Worm (Caenorhabditis elegans): ENCODE data around the gene ula-1.

The ula-1 gene

ce11 chrIII:4910956-4911355 lies 9.2 kb downstream of the ula-1 start, which contains the start of gene F26F4.2:
TSS of gene F26F4.2 (plus strand) at chrIII:4911256.
- no peak for TF ChIP-seq T22C8.4 (GFP tag; IDR thresholded peaks at IDR 0.05)
- TF ChIP-seq klf-2 (GFP tag; conservative IDR thresholded peaks at IDR 0.05): no peak
- TF ChIP-seq ztf-29 (GFP tag; IDR thresholded peaks at IDR 0.05): no peak
- no peak for TF ChIP-seq med-1 (GFP tag; optimal IDR thresholded peaks at IDR 0.05; ENCODE audit: insufficient read depth)
- no peak for TF ChIP-seq tab-1 (GFP tag; IDR thresholded peaks at IDR 0.05)
- no peak for TF ChIP-seq ztf-23 (GFP tag; IDR thresholded peaks at IDR 0.05)
- TF ChIP-seq ref-1 (GFP tag; conservative IDR thresholded peaks at IDR 0.05): no peak

ce11 chrIII:4909938-4910337 lies 10.2 kb downstream of the ula-1 start, which contains the start of gene F26F4.12:
TSS of gene F26F4.12 (minus strand) at chrIII:4910038.
- TF ChIP-seq klf-2 (GFP tag; conservative IDR thresholded peaks at IDR 0.05) (no peak), med-1 (GFP tag; optimal IDR thresholded peaks at IDR 0.05; ENCODE audit: insufficient read depth) (no peak), tab-1 (GFP tag; IDR thresholded peaks at IDR 0.05) (no peak), cog-1 (tag; optimal IDR thresholded peaks at IDR 0.05) (no peak), T22C8.4 (GFP tag; IDR thresholded peaks at IDR 0.05) (no peak), ref-1 (GFP tag; conservative IDR thresholded peaks at IDR 0.05) (no peak)

- no peak for TF ChIP-seq ref-1 (GFP tag; conservative IDR thresholded peaks at IDR 0.05)
Measured at ce11 chrIII:4906896-4907295, 13.2 kb downstream of the ula-1 start, which contains the start of gene rom-1. TSS of gene rom-1 (plus strand) at chrIII:4907196.

- no peak for TF ChIP-seq T22C8.4 (GFP tag; IDR thresholded peaks at IDR 0.05)
- TF ChIP-seq klf-2 (GFP tag; conservative IDR thresholded peaks at IDR 0.05): no peak
- no peak for TF ChIP-seq ztf-29 (GFP tag; IDR thresholded peaks at IDR 0.05)
- TF ChIP-seq tab-1 (GFP tag; IDR thresholded peaks at IDR 0.05): no peak
- TF ChIP-seq cog-1 (tag; optimal IDR thresholded peaks at IDR 0.05): no peak
- TF ChIP-seq med-1 (GFP tag; optimal IDR thresholded peaks at IDR 0.05; ENCODE audit: insufficient read depth): no peak
- no peak for TF ChIP-seq flt-1 (GFP tag; IDR thresholded peaks at IDR 0.05)
- TF ChIP-seq ref-1 (GFP tag; conservative IDR thresholded peaks at IDR 0.05): no peak
- TF ChIP-seq ztf-23 (GFP tag; IDR thresholded peaks at IDR 0.05): no peak
Measured at ce11 chrIII:4906365-4906764, 13.8 kb downstream of the ula-1 start.

DNA sequence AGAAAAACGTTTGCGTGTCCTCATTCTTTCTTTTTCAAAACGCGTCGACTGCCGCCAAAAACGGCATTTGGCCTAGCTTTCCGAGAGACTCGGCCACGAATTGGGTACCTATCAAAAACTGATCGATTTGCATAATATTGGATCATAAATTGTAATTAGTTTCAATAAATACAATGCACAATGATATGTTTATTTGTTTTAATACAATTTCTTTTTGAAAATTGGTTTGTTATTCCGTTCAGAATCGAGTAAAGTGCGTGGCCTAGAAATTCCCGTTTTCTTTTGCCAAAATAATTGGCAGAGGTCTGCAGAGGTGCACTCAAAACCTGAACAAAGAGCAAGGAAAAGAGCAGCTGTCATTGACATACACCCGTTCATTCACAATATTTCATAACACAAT lies 14.7 kb downstream of the ula-1 start, which contains the start of gene F26F4.8:
Gene F26F4.8, minus strand, starts transcription at position 69 of the 400 bp plus-strand sequence.
- TF ChIP-seq flt-1 (GFP tag; IDR thresholded peaks at IDR 0.05) (no peak), ref-1 (GFP tag; conservative IDR thresholded peaks at IDR 0.05) (no peak), klf-2 (GFP tag; conservative IDR thresholded peaks at IDR 0.05) (no peak), T22C8.4 (GFP tag; IDR thresholded peaks at IDR 0.05) (no peak), ztf-23 (GFP tag; IDR thresholded peaks at IDR 0.05) (no peak)

ce11 chrIII:4903784-4904183 lies 16.3 kb downstream of the ula-1 start, which contains the start of gene kbp-2:
TSS of gene kbp-2 (minus strand) at chrIII:4903884.
- TF ChIP-seq cog-1 (tag; optimal IDR thresholded peaks at IDR 0.05) (no peak), ref-1 (GFP tag; conservative IDR thresholded peaks at IDR 0.05) (no peak), T22C8.4 (GFP tag; IDR thresholded peaks at IDR 0.05) (no peak)

- no peak for TF ChIP-seq med-1 (GFP tag; optimal IDR thresholded peaks at IDR 0.05; ENCODE audit: insufficient read depth)
- TF ChIP-seq tab-1 (GFP tag; IDR thresholded peaks at IDR 0.05): no peak
- TF ChIP-seq ref-1 (GFP tag; conservative IDR thresholded peaks at IDR 0.05): no peak
- no peak for TF ChIP-seq ztf-23 (GFP tag; IDR thresholded peaks at IDR 0.05)
- no peak for TF ChIP-seq klf-2 (GFP tag; conservative IDR thresholded peaks at IDR 0.05)
- no peak for TF ChIP-seq T22C8.4 (GFP tag; IDR thresholded peaks at IDR 0.05)
- TF ChIP-seq ztf-29 (GFP tag; IDR thresholded peaks at IDR 0.05): no peak
- TF ChIP-seq cog-1 (tag; optimal IDR thresholded peaks at IDR 0.05): no peak
- no peak for TF ChIP-seq flt-1 (GFP tag; IDR thresholded peaks at IDR 0.05)
Measured at ce11 chrIII:4900260-4900659, 19.9 kb downstream of the ula-1 start, which contains the start of gene tag-340. TSS of gene tag-340 (plus strand) at chrIII:4900508.

DNA sequence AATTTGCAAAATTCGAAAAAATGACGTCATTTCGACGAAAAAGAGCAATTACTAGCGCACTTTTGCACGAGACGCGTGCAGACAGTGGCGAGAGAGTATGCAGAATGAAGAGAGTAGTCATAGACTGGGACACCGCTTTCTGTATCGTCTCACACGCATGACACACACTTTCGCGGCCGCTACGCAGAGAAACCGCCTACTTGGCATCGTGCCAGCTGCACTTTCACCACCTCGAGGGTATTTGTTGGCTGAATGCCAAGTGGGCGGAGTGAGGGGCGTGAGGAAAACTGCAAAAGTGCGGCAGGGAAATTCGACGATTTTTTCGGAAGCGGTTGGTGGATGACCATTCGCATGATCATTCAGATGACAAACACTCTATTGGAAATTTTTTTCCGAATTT lies 20.4 kb downstream of the ula-1 start:
- no peak for TF ChIP-seq med-1 (GFP tag; optimal IDR thresholded peaks at IDR 0.05; ENCODE audit: insufficient read depth)
- TF ChIP-seq cog-1 (tag; optimal IDR thresholded peaks at IDR 0.05): peak; percentile 95
- TF ChIP-seq T22C8.4 (GFP tag; IDR thresholded peaks at IDR 0.05): peak; percentile 36; the same call in 1 of the 2 replicates
- TF ChIP-seq klf-2 (GFP tag; conservative IDR thresholded peaks at IDR 0.05): no peak
- no peak for TF ChIP-seq ref-1 (GFP tag; conservative IDR thresholded peaks at IDR 0.05)
- TF ChIP-seq ztf-29 (GFP tag; IDR thresholded peaks at IDR 0.05): no peak
- TF ChIP-seq ztf-23 (GFP tag; IDR thresholded peaks at IDR 0.05): peak; percentile 94
- peak; percentile 84 for TF ChIP-seq flt-1 (GFP tag; IDR thresholded peaks at IDR 0.05)
- TF ChIP-seq tab-1 (GFP tag; IDR thresholded peaks at IDR 0.05): no peak

DNA sequence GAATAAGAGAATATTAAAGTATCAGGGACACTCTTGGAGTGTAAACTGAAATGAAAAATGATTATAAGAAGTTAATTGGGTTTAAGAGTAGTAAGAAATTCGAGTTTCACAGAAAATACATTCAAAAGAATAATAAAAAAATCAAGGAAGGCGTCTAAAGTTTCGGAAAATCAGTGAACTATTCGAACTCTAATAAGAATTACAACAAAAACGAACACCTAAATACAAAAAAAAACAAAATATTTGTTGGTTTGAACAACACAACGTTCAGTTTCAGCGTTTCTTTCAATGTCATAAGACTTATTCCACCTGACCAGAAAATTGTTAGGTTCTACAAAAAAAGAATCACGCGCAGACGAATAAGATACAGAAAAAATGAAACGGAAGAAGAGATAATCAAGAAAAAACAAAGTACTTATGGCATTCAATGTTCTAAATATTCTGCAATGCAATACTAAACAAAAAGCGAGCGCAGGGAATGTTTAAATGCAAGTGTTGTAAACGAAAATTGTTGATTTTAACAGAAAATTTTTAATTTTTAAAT lies 21.0 kb downstream of the ula-1 start, which contains the start of gene nhl-2:
Gene nhl-2, minus strand, starts transcription at position 51 of the 544 bp plus-strand sequence.
- no peak for TF ChIP-seq ztf-29 (GFP tag; IDR thresholded peaks at IDR 0.05)
- TF ChIP-seq ztf-23 (GFP tag; IDR thresholded peaks at IDR 0.05): no peak
- no peak for TF ChIP-seq flt-1 (GFP tag; IDR thresholded peaks at IDR 0.05)
- TF ChIP-seq med-1 (GFP tag; optimal IDR thresholded peaks at IDR 0.05; ENCODE audit: insufficient read depth): no peak
- TF ChIP-seq klf-2 (GFP tag; conservative IDR thresholded peaks at IDR 0.05): no peak
- no peak for TF ChIP-seq T22C8.4 (GFP tag; IDR thresholded peaks at IDR 0.05)
- TF ChIP-seq ref-1 (GFP tag; conservative IDR thresholded peaks at IDR 0.05): no peak
- TF ChIP-seq tab-1 (GFP tag; IDR thresholded peaks at IDR 0.05): no peak
- no peak for TF ChIP-seq cog-1 (tag; optimal IDR thresholded peaks at IDR 0.05)

DNA sequence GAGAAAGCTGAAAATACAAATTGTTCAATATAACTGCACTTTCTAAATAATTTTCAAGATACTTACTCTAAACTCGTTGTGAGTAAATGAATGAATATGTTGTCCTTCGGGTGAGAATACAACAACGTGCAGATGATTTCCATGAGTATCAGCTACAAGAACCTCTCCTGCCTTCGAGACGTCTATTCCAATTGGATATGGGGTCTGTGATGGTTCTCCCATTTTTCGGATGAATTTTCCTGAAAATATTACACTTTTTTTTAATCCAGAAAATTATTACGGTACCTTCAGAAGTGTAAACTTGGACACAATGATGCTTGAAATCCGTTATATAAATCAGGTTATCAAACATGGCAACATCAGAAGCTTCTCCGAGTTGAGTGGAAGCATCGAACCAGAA lies 24.8 kb downstream of the ula-1 start:
- TF ChIP-seq ztf-23 (GFP tag; IDR thresholded peaks at IDR 0.05) (no peak), med-1 (GFP tag; optimal IDR thresholded peaks at IDR 0.05; ENCODE audit: insufficient read depth) (no peak), klf-2 (GFP tag; conservative IDR thresholded peaks at IDR 0.05) (no peak), T22C8.4 (GFP tag; IDR thresholded peaks at IDR 0.05) (no peak), flt-1 (GFP tag; IDR thresholded peaks at IDR 0.05) (no peak), cog-1 (tag; optimal IDR thresholded peaks at IDR 0.05) (no peak), ztf-29 (GFP tag; IDR thresholded peaks at IDR 0.05) (no peak), ref-1 (GFP tag; conservative IDR thresholded peaks at IDR 0.05) (no peak), tab-1 (GFP tag; IDR thresholded peaks at IDR 0.05) (no peak)
